Worm (Caenorhabditis elegans) whole organism, late embryonic: ENCODE data around the gene srx-23.

Experiments
- C38D4.7 ChIP-seq: fragments of 200-800 bp; sonication (Bioruptor generic); optimal IDR thresholded peaks from 2 replicates; lab custom pipeline; 2018; ENCODE audit warnings: mild to moderate bottlenecking, missing genetic modification characterization, moderate library complexity, missing compliant biosample characterization
- F13H6.1 ChIP-seq: sonication (generic microtip); optimal IDR thresholded peaks from 2 replicates; lab custom pipeline; 2016; ENCODE audit warnings: missing genetic modification characterization, missing compliant biosample characterization
- T23F11.4 ChIP-seq: fragments of 200-800 bp; sonication (Bioruptor generic); optimal IDR thresholded peaks from 2 replicates; lab custom pipeline; 2018; ENCODE audit warnings: mild to moderate bottlenecking, missing genetic modification characterization, missing compliant biosample characterization
- ahr-1 ChIP-seq: sonication (generic microtip); optimal IDR thresholded peaks from 2 replicates; lab custom pipeline; 2016; ENCODE audit warnings: missing genetic modification characterization, missing compliant biosample characterization
- ama-1 ChIP-seq: fragments of 150-350 bp; optimal IDR thresholded peaks from 2 replicates; lab custom pipeline; 2014
- ceh-30 ChIP-seq: fragments of 150-350 bp; optimal IDR thresholded peaks from 2 replicates; lab custom pipeline; 2014; ENCODE audit warnings: missing biosample characterization, missing genetic modification characterization
- ceh-34 ChIP-seq: sonication (generic microtip); optimal IDR thresholded peaks from 2 replicates; lab custom pipeline; 2016; ENCODE audit warnings: mild to moderate bottlenecking, missing genetic modification characterization, missing compliant biosample characterization
- ceh-6 ChIP-seq: fragments of 200-800 bp; sonication (Bioruptor generic); optimal IDR thresholded peaks from 2 replicates; lab custom pipeline; 2018; ENCODE audit warnings: mild to moderate bottlenecking, missing genetic modification characterization, missing compliant biosample characterization
- che-1 ChIP-seq: sonication (generic microtip); optimal IDR thresholded peaks from 2 replicates; lab custom pipeline; 2016; ENCODE audit warnings: mild to moderate bottlenecking, missing genetic modification characterization, missing compliant biosample characterization
- dmd-4 ChIP-seq: sonication (generic microtip); optimal IDR thresholded peaks from 2 replicates; lab custom pipeline; 2016; ENCODE audit warnings: borderline replicate concordance, missing genetic modification characterization, missing compliant biosample characterization
- dve-1 ChIP-seq: sonication (generic microtip); optimal IDR thresholded peaks from 2 replicates; lab custom pipeline; 2017; ENCODE audit warnings: antibody characterized with exemption, mild to moderate bottlenecking, missing genetic modification characterization, missing compliant biosample characterization
- elt-2 ChIP-seq: sonication (generic microtip); optimal IDR thresholded peaks from 2 replicates; lab custom pipeline; 2016; ENCODE audit warnings: missing genetic modification reagents, missing genetic modification characterization, missing compliant biosample characterization
- ets-4 ChIP-seq: sonication (generic microtip); optimal IDR thresholded peaks from 2 replicates; lab custom pipeline; 2016; ENCODE audit warnings: missing genetic modification characterization, missing compliant biosample characterization
- hlh-13 ChIP-seq: fragments of 200-800 bp; sonication (Bioruptor generic); optimal IDR thresholded peaks from 2 replicates; lab custom pipeline; 2018; ENCODE audit warnings: mild to moderate bottlenecking, missing genetic modification characterization, missing compliant biosample characterization
- hlh-6 ChIP-seq: sonication (generic microtip); optimal IDR thresholded peaks from 2 replicates; lab custom pipeline; 2016; ENCODE audit warnings: missing genotype, missing genetic modification characterization, missing compliant biosample characterization
- hlh-8 ChIP-seq: sonication (generic microtip); optimal IDR thresholded peaks from 2 replicates; lab custom pipeline; 2016; ENCODE audit warnings: missing genotype, missing genetic modification characterization, missing compliant biosample characterization
- nhr-232 ChIP-seq: sonication (generic microtip); optimal IDR thresholded peaks from 2 replicates; lab custom pipeline; 2016; ENCODE audit warnings: missing genetic modification characterization, missing compliant biosample characterization
- pag-3 ChIP-seq: sonication (generic microtip); optimal IDR thresholded peaks from 2 replicates; lab custom pipeline; 2016; ENCODE audit warnings: missing compliant biosample characterization, missing genetic modification characterization, borderline replicate concordance
- pax-1 ChIP-seq: fragments of 150-350 bp; optimal IDR thresholded peaks from 2 replicates; lab custom pipeline; 2014; ENCODE audit warnings: missing biosample characterization, missing genetic modification characterization
- pha-2 ChIP-seq: sonication (generic microtip); optimal IDR thresholded peaks from 2 replicates; lab custom pipeline; 2017; ENCODE audit warnings: mild to moderate bottlenecking, missing genetic modification characterization, missing compliant biosample characterization
- pqm-1 ChIP-seq: sonication (generic microtip); optimal IDR thresholded peaks from 2 replicates; lab custom pipeline; 2016; ENCODE audit warnings: missing genetic modification characterization, missing compliant biosample characterization
- ref-2 ChIP-seq: sonication (generic microtip); optimal IDR thresholded peaks from 2 replicates; lab custom pipeline; 2016; ENCODE audit warnings: missing genetic modification characterization, missing compliant biosample characterization
- sdc-2 ChIP-seq: sonication (generic microtip); optimal IDR thresholded peaks from 2 replicates; lab custom pipeline; 2016; ENCODE audit warnings: missing genotype, missing genetic modification characterization, missing compliant biosample characterization
- sox-2 ChIP-seq: fragments of 200-800 bp; sonication (Bioruptor generic); IDR thresholded peaks from 2 replicates; pipeline ENCODE4 v1.3.6; 2022; ENCODE audit warnings: missing genetic modification reagents, missing genetic modification characterization, missing compliant biosample characterization
- sox-4 ChIP-seq: sonication (generic microtip); optimal IDR thresholded peaks from 2 replicates; lab custom pipeline; 2017; ENCODE audit warnings: mild to moderate bottlenecking, missing genetic modification characterization, inconsistent platforms, missing compliant biosample characterization
- syd-9 ChIP-seq: sonication (generic microtip); optimal IDR thresholded peaks from 2 replicates; lab custom pipeline; 2016; ENCODE audit warnings: mild to moderate bottlenecking, missing genetic modification characterization, moderate library complexity, missing compliant biosample characterization
- tbx-2 ChIP-seq: sonication (generic microtip); optimal IDR thresholded peaks from 2 replicates; lab custom pipeline; 2016; ENCODE audit warnings: missing genetic modification characterization, missing compliant biosample characterization
- tbx-7 ChIP-seq: sonication (generic microtip); optimal IDR thresholded peaks from 2 replicates; lab custom pipeline; 2016; ENCODE audit warnings: missing genotype, missing genetic modification characterization, missing compliant biosample characterization
- ztf-16 ChIP-seq: sonication (generic microtip); optimal IDR thresholded peaks from 2 replicates; lab custom pipeline; 2017; ENCODE audit warnings: missing genetic modification characterization, missing compliant biosample characterization

srx-23 gene

ce11 chrV:723895-724352 is 41.8 kb downstream of the srx-23 start, which contains the start of gene fbxb-72:
fbxb-72 (minus strand) TSS chrV:723952.
- TF ChIP-seq pag-3 (tag; lab: Kevin White, UChicago): no peak
- peak; percentile 3 for TF ChIP-seq pqm-1 (tag; lab: Kevin White, UChicago)
- TF ChIP-seq elt-2: peak; percentile 41
- peak; percentile 26 for TF ChIP-seq ama-1 (lab: Kevin White, UChicago)
- TF ChIP-seq dve-1 (tag; lab: Kevin White, UChicago): peak; percentile 56

ce11 chrV:724470-724890 is 42.3 kb downstream of the srx-23 start:
- no peak for TF ChIP-seq ztf-16 (tag; lab: Kevin White, UChicago)
- TF ChIP-seq F13H6.1 (tag; lab: Kevin White, UChicago): no peak
- TF ChIP-seq ahr-1: no peak
- no peak for TF ChIP-seq tbx-7 (tag; lab: Kevin White, UChicago)

ce11 chrV:724946-725806 is 43.0 kb downstream of the srx-23 start:
- no peak for TF ChIP-seq pax-1 (tag; lab: Kevin White, UChicago)
- peak; percentile 21 for TF ChIP-seq syd-9
- no peak for TF ChIP-seq ahr-1

- TF ChIP-seq ceh-6 (GFP tag; lab: Kevin White, UChicago) (no peak), ceh-34 (tag; lab: Kevin White, UChicago) (no peak), ets-4 (tag; lab: Kevin White, UChicago) (no peak), ref-2 (tag; lab: Kevin White, UChicago) (no peak), dmd-4 (tag; lab: Kevin White, UChicago) (no peak), sox-2 (no peak), T23F11.4 (GFP tag; lab: Kevin White, UChicago) (no peak), ceh-30 (no peak), dve-1 (tag; lab: Kevin White, UChicago) (no peak), tbx-2 (tag; lab: Kevin White, UChicago) (no peak), nhr-232 (no peak), sox-4 (tag; lab: Kevin White, UChicago) (no peak), hlh-6 (tag; lab: Kevin White, UChicago) (no peak), pha-2 (no peak), hlh-8 (no peak)
These were observed 43.9 kb downstream of the srx-23 start for ce11 chrV:725807-726572.

- TF ChIP-seq C38D4.7 (no peak), sox-2 (no peak), che-1 (tag; lab: Kevin White, UChicago) (no peak), ceh-34 (tag; lab: Kevin White, UChicago) (no peak), sdc-2 (tag; lab: Kevin White, UChicago) (no peak), hlh-13 (GFP tag; lab: Kevin White, UChicago) (no peak), elt-2 (peak; percentile 37), hlh-6 (tag; lab: Kevin White, UChicago) (no peak), ama-1 (lab: Kevin White, UChicago) (no peak)
These were observed 44.7 kb downstream of the srx-23 start for ce11 chrV:726573-727483.
